Fruit fly (Drosophila melanogaster): ENCODE measurements around the gene CG11723.

CG11723 gene

DNA sequence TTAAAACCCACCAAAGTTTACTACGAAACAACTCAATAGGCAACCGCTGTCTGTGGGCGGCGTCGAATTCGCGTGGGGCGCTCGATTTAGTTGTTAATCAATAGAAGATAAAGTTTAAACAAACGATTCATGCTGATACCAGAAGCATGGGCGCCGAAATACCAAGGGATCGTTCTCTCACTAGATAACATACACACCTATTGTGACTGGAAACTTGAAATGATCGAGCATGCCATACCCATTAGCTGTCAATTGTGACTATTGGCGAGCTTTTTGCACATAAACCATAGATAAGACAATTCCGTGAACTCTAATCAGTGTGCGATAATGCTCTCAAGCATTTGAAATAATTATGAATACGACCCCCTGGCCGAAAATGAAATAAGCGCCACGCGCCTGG, 32.3 kb upstream of the CG11723 start:
- TF ChIP-seq CG17801 (GFP tag; optimal IDR thresholded peaks at IDR 0.05; ENCODE audit: partially characterized antibody) = no peak

DNA sequence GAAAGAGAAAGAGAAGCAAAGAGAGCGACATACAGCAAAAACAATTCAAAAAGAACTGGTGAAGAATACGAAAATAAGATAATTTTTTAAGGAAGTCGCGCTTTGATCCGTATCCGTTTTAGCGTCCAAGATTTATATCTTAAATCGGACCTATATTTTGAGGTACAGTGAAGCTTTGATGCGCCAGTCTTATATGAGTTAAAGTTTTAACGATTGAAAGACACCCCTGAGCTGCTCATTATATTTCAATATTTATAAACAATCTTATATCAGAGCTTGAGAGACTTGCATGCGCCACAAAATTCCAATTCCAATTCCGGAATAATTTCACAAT, 31.7 kb upstream of the CG11723 start:
- no peak for TF ChIP-seq CG17801 (GFP tag; optimal IDR thresholded peaks at IDR 0.05; ENCODE audit: partially characterized antibody)

DNA sequence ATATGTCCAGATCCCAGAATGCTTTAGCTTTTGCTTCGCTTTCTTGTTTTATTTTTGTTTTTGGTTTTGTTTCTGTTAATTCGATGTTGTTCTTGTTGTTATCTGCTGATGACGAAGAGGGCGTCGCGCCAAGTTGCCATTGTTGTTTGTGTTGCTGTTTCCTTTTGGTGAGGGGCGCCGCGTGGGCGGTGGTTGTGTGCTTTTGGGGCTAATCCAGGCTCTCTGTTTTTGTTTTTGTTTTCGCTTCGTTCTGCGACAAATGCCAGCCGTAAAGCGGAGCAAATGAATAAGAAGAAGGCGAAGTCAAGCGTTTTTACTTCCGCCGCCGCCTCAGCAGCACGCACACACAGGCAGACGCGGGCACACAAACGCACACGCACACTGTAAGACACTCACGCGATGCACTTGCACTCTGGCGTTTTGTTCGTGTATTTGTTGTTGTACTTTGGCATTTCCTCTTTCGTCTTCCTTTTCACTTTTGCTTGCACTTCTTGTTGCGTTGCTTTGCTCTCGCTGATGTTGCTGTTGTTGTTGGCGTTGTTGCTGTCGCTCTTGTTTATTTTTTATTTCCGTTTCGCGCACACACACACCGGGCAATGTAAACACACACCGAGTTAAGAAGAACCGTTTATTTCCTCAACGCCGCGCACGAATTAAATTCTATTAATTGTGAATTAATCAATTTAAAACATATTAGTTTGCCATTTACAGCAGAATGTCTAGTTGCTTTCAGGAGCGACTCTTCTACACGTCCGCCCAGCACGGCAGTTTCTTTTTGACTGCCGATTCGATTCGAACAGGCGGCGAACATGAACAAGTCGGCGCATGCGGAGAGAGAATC, 31.1 kb upstream of the CG11723 start, which contains the start of gene aop:
TSS of gene aop (minus strand) at position 786 of the 841 bp plus-strand sequence.
- peak; percentile 55 for TF ChIP-seq CG17801 (GFP tag; optimal IDR thresholded peaks at IDR 0.05; ENCODE audit: partially characterized antibody)

DNA sequence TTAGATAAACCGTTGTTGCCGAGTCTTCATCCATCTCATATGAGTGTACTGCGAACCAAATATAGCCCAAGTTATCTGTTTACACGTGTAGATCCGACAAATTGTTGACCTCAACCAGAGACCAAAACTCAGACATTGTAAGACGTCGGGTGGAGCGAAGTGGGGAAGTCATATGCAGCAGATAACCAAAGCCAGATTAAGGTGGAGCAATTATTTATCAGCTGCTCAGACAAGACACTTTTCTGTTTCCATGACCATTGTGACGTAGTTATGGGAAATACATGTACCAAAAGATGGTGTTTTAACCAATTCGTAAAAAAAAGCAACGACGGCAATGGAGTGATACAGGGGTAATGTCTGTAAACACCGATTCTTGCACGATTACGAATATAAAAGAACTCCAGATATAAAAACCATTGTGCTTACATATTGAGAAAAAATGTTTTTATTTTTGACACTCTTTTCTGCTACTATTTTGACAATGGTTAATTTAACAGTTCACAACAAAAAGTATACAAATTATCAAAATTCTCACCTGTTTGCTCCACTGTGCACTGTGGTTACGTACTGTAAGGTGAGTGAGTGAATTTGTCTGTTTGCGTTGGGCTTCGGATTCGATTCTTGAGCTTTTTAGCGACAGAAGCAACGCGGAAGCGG, 30.4 kb upstream of the CG11723 start:
- TF ChIP-seq CG17801 (GFP tag; optimal IDR thresholded peaks at IDR 0.05; ENCODE audit: partially characterized antibody) = no peak

DNA sequence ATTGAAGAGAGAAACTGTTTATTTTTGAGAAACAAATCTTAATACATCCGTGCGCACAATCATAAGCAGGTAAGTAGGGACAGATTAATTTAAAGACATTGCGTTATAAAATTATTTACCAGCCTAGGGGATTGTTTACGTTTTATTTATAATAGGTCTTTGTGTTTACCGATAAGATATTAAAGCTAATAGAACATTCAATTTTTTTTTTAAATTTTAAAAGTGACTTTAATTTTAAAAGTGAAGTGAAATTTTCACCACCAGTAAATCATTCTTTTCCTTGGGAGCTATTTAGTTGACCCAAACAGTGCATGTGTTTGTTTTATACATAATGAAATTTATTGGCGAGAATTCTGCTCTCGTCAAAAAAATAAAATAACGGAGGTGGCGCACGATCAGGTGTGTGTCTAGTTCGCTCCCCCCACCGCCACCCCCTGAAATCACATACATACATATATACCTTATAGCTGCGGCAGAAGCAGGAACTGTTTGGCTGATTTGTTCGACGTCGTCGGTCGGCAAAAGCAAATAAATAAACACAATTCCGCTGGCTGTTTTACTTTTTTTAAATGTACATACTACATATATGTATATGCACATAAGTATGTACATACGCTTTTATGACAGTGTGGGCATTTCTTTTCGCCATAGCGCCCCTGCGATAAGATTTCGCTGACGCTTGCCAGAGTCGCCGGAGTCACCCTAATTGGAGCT, 29.0 kb upstream of the CG11723 start:
- TF ChIP-seq CG17801 (GFP tag; optimal IDR thresholded peaks at IDR 0.05; ENCODE audit: partially characterized antibody) = peak; percentile 45

DNA sequence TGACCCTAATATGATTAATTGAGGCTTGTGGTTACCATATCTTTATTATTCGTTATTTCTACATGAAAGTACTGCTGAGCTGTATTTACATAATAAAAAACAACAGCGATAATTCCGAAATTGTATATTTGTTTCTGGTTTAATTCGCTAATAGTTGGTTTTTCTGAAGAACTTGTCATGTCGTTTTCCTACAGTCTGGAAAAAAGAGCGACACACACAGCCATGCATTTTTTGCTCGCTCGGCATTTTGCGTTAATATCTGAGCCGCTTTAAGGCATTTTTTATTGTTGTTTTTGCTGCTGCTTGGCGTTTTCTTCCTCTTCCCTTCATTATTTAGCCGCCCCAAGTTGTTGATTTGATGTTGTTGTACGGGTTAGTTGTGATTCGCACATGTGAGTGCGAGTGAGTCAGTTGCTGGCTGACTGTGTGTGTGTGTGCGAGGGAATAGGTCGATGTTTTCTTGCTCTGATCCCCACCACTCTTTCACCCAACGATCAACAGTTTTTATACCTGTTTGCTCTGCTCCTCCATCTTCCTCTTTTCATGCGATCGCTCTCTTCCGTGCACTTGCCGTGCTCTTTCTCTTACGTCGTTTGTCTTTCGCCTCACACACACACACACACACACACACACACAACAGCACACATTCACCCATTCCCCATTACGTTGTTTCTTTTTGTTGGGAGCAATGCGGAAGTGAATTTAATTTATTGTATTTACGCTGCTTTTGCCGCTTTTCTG, 28.2 kb upstream of the CG11723 start:
- TF ChIP-seq CG17801 (GFP tag; optimal IDR thresholded peaks at IDR 0.05; ENCODE audit: partially characterized antibody) = peak; percentile 36

DNA sequence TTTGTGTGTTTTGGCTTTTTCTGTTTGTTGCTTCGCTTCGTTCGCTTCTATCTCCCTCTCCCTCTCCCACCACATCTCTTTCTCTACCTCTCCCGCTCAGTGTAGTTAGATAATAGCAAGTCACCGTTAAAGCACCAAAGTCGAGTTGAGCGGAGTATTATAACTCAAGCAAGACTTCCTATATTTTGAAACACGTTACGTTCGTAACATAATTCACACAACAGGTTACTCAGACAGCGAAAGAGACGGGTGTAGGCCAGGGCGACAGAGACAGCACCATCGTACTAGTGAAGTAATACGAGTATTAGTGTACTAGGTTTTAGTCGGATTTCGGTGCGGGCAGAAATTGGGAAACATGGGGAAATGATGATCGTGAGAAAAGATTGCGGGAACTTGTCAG, 26.5 kb upstream of the CG11723 start:
- no peak for TF ChIP-seq CG17801 (GFP tag; optimal IDR thresholded peaks at IDR 0.05; ENCODE audit: partially characterized antibody)

DNA sequence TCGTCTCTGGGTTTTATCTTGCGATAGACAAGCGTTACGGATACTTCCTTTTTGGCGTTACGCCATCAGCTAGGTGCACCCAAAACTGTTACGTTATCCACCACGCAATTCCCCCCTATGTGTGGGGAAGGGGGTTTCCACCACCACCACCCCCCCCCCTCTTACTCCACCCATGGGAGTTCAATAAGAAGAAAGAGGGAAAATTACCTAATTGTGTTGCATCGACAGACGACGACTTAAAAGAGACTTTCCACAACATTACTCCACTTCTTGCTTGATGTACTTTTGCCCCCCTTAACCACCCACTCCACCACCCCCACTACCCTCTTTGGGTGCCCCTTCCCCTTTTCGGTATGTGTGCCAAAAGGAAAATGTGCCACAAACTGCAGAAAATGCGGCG, 26.1 kb upstream of the CG11723 start:
- TF ChIP-seq CG17801 (GFP tag; optimal IDR thresholded peaks at IDR 0.05; ENCODE audit: partially characterized antibody) = no peak

DNA sequence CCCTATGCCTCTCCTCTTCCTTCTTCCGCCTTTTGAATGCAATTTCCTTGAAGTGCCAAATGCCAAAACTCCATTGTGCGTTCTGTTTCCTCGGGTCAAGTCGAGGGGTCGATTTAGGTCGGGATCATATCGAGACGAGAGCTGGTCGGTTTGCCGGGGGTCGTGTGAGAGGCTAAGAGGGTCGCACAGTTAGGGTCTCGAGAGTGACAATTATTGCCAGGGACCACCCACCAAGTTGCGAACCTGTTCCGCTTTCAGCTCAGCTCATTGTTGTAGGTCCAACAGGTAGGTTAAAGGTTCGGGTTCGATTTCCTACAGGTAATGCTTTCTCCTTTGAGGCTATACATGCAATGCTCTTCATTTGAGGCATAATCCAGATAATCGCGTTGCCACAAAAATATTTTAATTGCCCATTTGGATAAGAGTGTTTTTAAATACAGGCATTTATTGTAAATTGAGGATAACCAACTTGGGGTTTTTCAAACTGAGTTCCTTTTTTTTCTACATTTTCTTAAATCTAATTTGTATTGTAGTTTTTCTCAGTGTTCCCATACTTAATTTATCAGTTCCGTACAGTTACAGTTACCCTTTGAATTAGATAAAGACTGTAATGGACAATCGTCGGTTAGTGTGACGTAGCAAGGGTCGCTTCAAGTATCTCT, 25.5 kb upstream of the CG11723 start:
- no peak for TF ChIP-seq CG17801 (GFP tag; optimal IDR thresholded peaks at IDR 0.05; ENCODE audit: partially characterized antibody)

DNA sequence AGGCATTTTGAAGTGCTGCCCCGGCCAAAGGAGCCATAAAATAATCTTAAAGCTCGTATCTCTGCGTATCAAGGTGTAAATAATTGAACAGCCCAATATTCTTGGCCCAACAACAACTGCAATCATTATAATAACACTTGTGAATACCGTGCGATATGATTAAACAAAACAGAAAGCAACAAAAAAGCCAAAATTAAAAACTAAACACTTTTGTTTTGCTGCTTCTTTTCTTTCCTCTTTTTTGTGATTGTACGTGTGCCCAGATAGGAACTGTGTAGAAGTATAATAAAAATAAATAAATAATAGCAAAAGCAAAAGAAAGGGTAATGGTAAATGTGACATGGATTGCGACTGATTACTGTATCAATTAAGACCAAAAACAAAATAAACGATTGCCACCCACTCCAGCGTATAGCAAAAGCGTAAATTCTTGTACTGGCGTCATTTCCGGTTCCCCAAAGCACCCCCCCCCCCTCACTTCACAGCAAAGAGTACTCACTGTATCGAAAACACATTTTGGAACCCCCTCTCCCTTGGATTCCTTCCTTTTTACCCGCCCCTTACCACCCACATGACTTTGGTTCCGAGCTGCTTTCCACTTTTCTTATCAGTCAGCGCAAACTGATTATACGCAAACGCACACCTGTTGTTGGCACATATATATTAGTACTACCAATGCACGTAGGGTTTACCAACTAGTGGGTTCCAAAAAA, 24.4 kb upstream of the CG11723 start:
- peak; percentile 56 for TF ChIP-seq CG17801 (GFP tag; optimal IDR thresholded peaks at IDR 0.05; ENCODE audit: partially characterized antibody)

DNA sequence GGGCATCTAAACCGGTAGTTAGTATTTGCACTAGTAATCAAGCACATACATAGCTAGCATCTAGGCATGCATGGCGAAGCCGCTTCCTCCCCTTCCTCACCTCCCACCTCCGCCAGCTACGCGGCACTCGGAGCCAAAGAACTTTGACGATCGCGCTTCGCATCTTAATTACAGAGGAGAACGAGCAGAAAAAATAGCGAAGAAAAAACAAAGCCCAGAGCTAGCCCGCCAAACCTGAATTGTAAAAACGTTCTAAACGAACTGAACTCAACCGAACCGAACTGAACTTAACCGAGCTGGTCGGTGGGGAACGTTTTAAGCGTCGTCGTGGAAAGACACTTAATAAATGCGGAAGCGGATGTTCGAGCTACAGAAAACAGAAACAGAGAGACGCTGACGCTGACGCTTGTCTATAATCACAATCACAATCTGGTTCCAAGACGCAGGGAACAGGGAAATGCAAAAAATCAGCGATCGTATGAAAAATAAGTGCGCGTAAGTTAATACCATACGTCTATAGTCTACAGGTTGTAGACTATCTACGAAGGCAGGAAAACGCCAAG, 21.9 kb upstream of the CG11723 start:
- no peak for TF ChIP-seq CG17801 (GFP tag; optimal IDR thresholded peaks at IDR 0.05; ENCODE audit: partially characterized antibody)

DNA sequence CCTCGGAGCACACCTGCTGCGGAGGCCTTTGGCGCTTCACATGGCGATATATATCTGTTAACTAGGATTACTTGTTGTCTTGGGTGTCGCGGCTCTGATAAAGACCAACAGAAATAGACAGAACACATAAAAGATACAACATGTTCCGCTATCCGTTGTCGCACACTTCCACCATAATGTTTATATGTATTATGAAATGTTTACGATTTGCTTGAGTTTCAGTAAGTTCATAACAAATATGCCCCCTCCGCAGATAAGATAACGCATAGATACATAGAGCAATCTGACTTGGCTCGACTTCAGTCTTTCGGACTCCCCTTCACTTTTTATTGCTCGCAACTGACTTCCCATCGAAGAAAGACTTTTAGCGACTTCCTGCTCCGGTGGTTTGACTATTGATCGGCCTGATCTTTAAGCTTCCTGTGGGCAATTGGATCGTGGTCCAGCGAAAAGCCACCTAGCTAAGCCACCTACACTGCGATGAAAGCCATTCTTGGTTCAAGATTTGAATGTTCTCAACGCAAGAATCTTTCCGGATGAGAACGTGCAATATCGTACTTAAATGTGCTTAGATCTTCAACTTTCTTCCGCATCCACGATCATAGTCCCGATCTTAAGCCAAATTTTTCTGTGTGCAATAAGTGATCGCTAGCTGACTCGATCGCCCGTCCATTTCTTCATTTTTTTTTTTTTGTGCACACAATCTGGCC, 21.3 kb upstream of the CG11723 start:
- TF ChIP-seq CG17801 (GFP tag; optimal IDR thresholded peaks at IDR 0.05; ENCODE audit: partially characterized antibody) = no peak

Measured in ovary, adult (tissue).